Worm (Caenorhabditis elegans) whole organism, L2 larva: Measurements from ENCODE around the gene galt-1.

ENCODE experiments used
- mab-5 ChIP-seq: fragments of 150-350 bp; optimal IDR thresholded peaks from 2 replicates; lab custom pipeline; 2014; ENCODE audit warnings: missing biosample characterization, missing genetic modification characterization
- nhr-11 ChIP-seq: fragments of 150-350 bp; optimal IDR thresholded peaks from 2 replicates; lab custom pipeline; 2014; ENCODE audit warnings: missing biosample characterization, missing genetic modification characterization
- nhr-237 ChIP-seq: fragments of 150-350 bp; optimal IDR thresholded peaks from 2 replicates; lab custom pipeline; 2014; ENCODE audit warnings: missing biosample characterization, missing genetic modification characterization
- unc-55 ChIP-seq: fragments of 150-350 bp; sonication (generic microtip); optimal IDR thresholded peaks from 3 replicates; lab custom pipeline; 2014; ENCODE audit warnings: missing biosample characterization, missing genetic modification reagents, missing genetic modification characterization
- unc-62 ChIP-seq: fragments of 150-350 bp; optimal IDR thresholded peaks from 2 replicates; lab custom pipeline; 2014; ENCODE audit warnings: missing biosample characterization, missing genetic modification reagents, missing genetic modification characterization
- ztf-4 ChIP-seq: fragments of 150-350 bp; optimal IDR thresholded peaks from 2 replicates; lab custom pipeline; 2014; ENCODE audit warnings: missing biosample characterization, missing genetic modification characterization

DNA sequence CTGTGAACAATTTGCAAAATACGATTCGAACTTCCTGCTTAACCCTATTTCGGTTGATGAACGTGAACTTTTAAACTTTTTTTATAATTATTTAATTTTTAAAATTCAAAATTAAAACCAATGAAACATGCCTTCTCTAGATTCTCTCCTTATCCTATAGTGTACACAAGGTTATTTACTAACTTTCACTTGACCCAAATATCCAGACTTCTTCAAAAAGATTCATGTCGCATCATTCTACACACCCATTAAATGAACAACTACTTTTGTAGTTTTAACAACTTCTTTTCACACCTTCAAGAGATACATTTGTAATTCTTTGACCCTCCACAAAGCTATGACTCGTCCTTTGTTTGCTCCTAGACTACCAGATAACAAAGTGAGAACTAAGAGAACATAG is 52.0 kb downstream of the galt-1 start:
- TF ChIP-seq ztf-4 (tag; lab: Kevin White, UChicago) (no peak), unc-62 (GFP tag; lab: Kevin White, UChicago) (no peak), unc-55 (GFP tag; lab: Kevin White, UChicago) (no peak), mab-5 (tag; lab: Kevin White, UChicago) (no peak), nhr-237 (tag; lab: Kevin White, UChicago) (no peak), nhr-11 (tag; lab: Kevin White, UChicago) (no peak)
